Worm (Caenorhabditis elegans): ENCODE results near the gene ttn-1.
A peak's percentile ranks its signal among the peaks of the same experiment; 100 is the strongest.

ttn-1 gene

DNA sequence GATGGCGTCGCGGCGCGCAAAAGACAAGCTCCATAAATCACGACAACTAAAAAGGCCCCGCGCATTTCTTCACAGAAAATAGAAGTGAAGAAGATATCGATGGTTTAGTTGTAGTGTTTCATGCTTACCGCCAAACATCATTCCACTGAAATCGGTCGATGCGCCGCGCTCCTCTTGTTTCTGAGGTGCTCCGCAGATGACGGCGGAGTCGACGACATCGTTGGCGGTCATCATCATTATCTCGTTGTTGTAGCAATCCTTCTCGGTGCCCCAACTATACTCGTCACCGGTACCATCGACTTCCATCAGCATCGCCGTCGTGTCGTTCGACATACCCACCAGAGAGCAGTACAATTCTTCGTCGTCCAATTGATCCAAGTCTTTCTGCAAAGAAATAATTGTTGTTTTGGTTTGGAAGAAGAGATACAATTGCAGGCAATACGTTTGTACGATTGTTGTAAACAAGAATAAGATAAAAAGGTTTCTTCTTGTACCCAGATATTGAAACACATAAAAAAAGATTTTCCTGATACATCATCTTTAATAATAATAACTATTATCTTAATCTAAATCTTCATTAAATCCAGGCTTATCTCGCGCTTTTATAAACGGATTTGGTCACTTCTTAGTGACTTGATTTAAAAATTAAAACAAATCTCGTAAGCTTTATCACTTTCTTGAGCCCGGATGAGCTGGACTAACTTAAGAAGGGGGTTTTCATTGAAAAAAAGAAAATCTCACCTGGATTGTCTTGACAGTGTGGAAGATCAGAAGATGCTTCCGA is 23.5 kb upstream of the ttn-1 start:
- TF ChIP-seq K09A11.1 (tag; optimal IDR thresholded peaks at IDR 0.05; ENCODE audit: insufficient read depth) (no peak), ceh-31 (tag; optimal IDR thresholded peaks at IDR 0.05) (no peak), ceh-34 (tag; optimal IDR thresholded peaks at IDR 0.05) (no peak), fax-1 (tag; optimal IDR thresholded peaks at IDR 0.05) (no peak), ahr-1 (tag; optimal IDR thresholded peaks at IDR 0.05) (no peak), hlh-15 (tag; optimal IDR thresholded peaks at IDR 0.05) (no peak), ceh-9 (tag; optimal IDR thresholded peaks at IDR 0.05) (no peak), ceh-45 (GFP tag; IDR thresholded peaks at IDR 0.05) (no peak), unc-86 (tag; optimal IDR thresholded peaks at IDR 0.05) (no peak), ceh-19 (GFP tag; optimal IDR thresholded peaks at IDR 0.05) (no peak), fkh-6 (tag; optimal IDR thresholded peaks at IDR 0.05) (no peak)

DNA sequence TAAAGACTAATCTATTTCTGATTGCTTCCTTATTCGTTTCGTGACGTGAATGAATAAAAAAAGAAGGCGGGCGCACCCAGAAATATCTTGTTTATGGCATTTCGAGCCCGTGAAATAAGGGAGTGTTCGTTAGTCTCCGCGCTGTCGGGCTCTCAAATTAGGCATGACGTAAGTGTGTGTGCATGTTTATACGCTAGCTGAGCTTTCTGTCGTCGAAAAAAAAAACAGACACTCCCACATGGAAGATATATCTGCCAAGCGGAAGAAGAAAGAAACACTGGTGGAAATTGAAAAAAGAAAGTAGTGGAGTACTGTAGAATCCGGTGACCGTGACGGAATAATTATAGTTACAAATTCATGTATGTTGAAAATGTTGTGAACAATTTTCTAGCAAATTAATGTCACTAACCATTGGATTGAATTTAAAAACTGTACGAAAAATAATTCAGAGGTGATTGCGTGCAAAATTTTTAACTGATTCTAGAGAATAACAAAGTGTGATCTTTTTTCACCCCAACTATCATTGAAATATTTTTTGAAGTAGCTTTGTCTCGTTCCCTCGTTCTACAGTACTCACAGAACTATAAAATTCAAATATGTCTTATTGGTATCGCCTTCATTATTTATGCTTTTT is 22.7 kb upstream of the ttn-1 start:
- TF ChIP-seq gmeb-2 (tag; optimal IDR thresholded peaks at IDR 0.05) (no peak), pat-9 (tag; optimal IDR thresholded peaks at IDR 0.05) (no peak), nhr-11 (tag; optimal IDR thresholded peaks at IDR 0.05) (no peak), K09A11.1 (tag; optimal IDR thresholded peaks at IDR 0.05; ENCODE audit: insufficient read depth) (no peak), fkh-6 (tag; optimal IDR thresholded peaks at IDR 0.05) (no peak), zip-5 (tag; optimal IDR thresholded peaks at IDR 0.05) (no peak), ama-1 (optimal IDR thresholded peaks at IDR 0.05) (no peak)

- TF ChIP-seq pat-9 (tag; optimal IDR thresholded peaks at IDR 0.05) (no peak), T23F11.4 (GFP tag; optimal IDR thresholded peaks at IDR 0.05) (no peak), sdc-2 (tag; optimal IDR thresholded peaks at IDR 0.05) (no peak), tbx-2 (tag; optimal IDR thresholded peaks at IDR 0.05) (peak; percentile 80), ceh-45 (GFP tag; IDR thresholded peaks at IDR 0.05) (0 out of 2 replicates have a peak, but pooled peaks have one; percentile 17), ets-4 (tag; optimal IDR thresholded peaks at IDR 0.05) (peak; percentile 22), tbx-7 (tag; optimal IDR thresholded peaks at IDR 0.05) (no peak), eyg-1 (tag; optimal IDR thresholded peaks at IDR 0.05) (no peak), elt-2 (tag; optimal IDR thresholded peaks at IDR 0.05) (peak; percentile 72), ahr-1 (tag; optimal IDR thresholded peaks at IDR 0.05) (peak; percentile 36), rnt-1 (tag; optimal IDR thresholded peaks at IDR 0.05) (peak; percentile 81), pax-1 (tag; optimal IDR thresholded peaks at IDR 0.05) (peak; percentile 50), ceh-9 (tag; optimal IDR thresholded peaks at IDR 0.05) (no peak), ceh-6 (GFP tag; optimal IDR thresholded peaks at IDR 0.05) (peak; percentile 39), che-1 (tag; optimal IDR thresholded peaks at IDR 0.05) (peak; percentile 29), unc-3 (GFP tag; conservative IDR thresholded peaks at IDR 0.05) (peak; percentile 20; the same call in 1 of the 2 replicates), unc-3 (tag; optimal IDR thresholded peaks at IDR 0.05) (peak; percentile 75), C08G9.2 (tag; optimal IDR thresholded peaks at IDR 0.05) (no peak), ttx-3 (tag; optimal IDR thresholded peaks at IDR 0.05) (peak; percentile 1), C38D4.7 (GFP tag; optimal IDR thresholded peaks at IDR 0.05) (no peak), ceh-19 (GFP tag; optimal IDR thresholded peaks at IDR 0.05) (peak; percentile 20), Y22D7AL.16 (tag; optimal IDR thresholded peaks at IDR 0.05) (no peak), sox-2 (GFP tag; IDR thresholded peaks at IDR 0.05) (no peak), lim-6 (tag; optimal IDR thresholded peaks at IDR 0.05) (no peak), fkh-10 (GFP tag; optimal IDR thresholded peaks at IDR 0.05) (no peak), mec-3 (tag; optimal IDR thresholded peaks at IDR 0.05; ENCODE audit: borderline replicate concordance) (no peak), lin-11 (tag; optimal IDR thresholded peaks at IDR 0.05) (no peak), gmeb-2 (tag; optimal IDR thresholded peaks at IDR 0.05) (no peak), pag-3 (tag; optimal IDR thresholded peaks at IDR 0.05; ENCODE audit: borderline replicate concordance) (no peak), hlh-13 (GFP tag; optimal IDR thresholded peaks at IDR 0.05) (no peak), dve-1 (tag; optimal IDR thresholded peaks at IDR 0.05) (peak; percentile 62), ceh-30 (tag; optimal IDR thresholded peaks at IDR 0.05) (peak; percentile 46), ztf-16 (tag; optimal IDR thresholded peaks at IDR 0.05) (peak; percentile 12), unc-42 (tag; optimal IDR thresholded peaks at IDR 0.05) (peak; percentile 85), pros-1 (tag; optimal IDR thresholded peaks at IDR 0.05) (peak; percentile 95), nhr-232 (tag; optimal IDR thresholded peaks at IDR 0.05) (no peak), nhr-11 (tag; optimal IDR thresholded peaks at IDR 0.05) (no peak)
Measured at ce11 chrV:6224494-6224959, 22.1 kb upstream of the ttn-1 start.

Measured in whole organism, late embryonic.